Worm (Caenorhabditis elegans) whole organism, midembryonic: ENCODE data around the gene srbc-58.
"Not testable (repeated sequence)": the region's sequence is repeated elsewhere in the genome, so short reads cannot be mapped to it uniquely, and the experiment has no call there.

ENCODE experiments used
- T22C8.4 ChIP-seq: fragments of 200-800 bp; sonication (Bioruptor generic); IDR thresholded peaks from 2 replicates; pipeline ENCODE4 v1.3.6; 2022; ENCODE audit warnings: missing genetic modification characterization, missing compliant biosample characterization
- cog-1 ChIP-seq: sonication (generic microtip); optimal IDR thresholded peaks from 2 replicates; lab custom pipeline; 2016; ENCODE audit warnings: missing genetic modification characterization, missing compliant biosample characterization
- flt-1 ChIP-seq: fragments of 200-800 bp; sonication (Bioruptor generic); IDR thresholded peaks from 2 replicates; pipeline ENCODE4 v1.3.6; 2022; ENCODE audit warnings: missing genetic modification characterization, missing compliant biosample characterization
- klf-2 ChIP-seq: fragments of 200-800 bp; sonication (Bioruptor generic); conservative IDR thresholded peaks from 2 replicates; pipeline ENCODE4 v1.3.6; 2022; ENCODE audit warnings: missing genetic modification reagents, missing genetic modification characterization, missing compliant biosample characterization
- med-1 ChIP-seq: sonication (generic microtip); optimal IDR thresholded peaks from 2 replicates; lab custom pipeline; 2017; ENCODE audit warnings: missing genetic modification characterization, mild to moderate bottlenecking, missing compliant biosample characterization, antibody characterized with exemption, missing genetic modification reagents; ENCODE audit not compliant: insufficient read depth
- ref-1 ChIP-seq: fragments of 200-800 bp; sonication (Bioruptor generic); conservative IDR thresholded peaks from 2 replicates; pipeline ENCODE4 v1.3.6; 2022; ENCODE audit warnings: missing genetic modification reagents, missing genetic modification characterization, missing compliant biosample characterization
- tab-1 ChIP-seq: fragments of 200-800 bp; sonication (Bioruptor generic); IDR thresholded peaks from 2 replicates; pipeline ENCODE4 v1.3.6; 2022; ENCODE audit warnings: missing genetic modification characterization, missing compliant biosample characterization
- ztf-23 ChIP-seq: fragments of 200-800 bp; sonication (Bioruptor generic); IDR thresholded peaks from 2 replicates; pipeline ENCODE4 v1.3.6; 2022; ENCODE audit warnings: missing genetic modification reagents, missing genetic modification characterization, missing compliant biosample characterization
- ztf-29 ChIP-seq: fragments of 200-800 bp; sonication (Bioruptor generic); IDR thresholded peaks from 2 replicates; pipeline ENCODE4 v1.3.6; 2022; ENCODE audit warnings: missing genetic modification reagents, missing genetic modification characterization, missing compliant biosample characterization

srbc-58 gene

DNA sequence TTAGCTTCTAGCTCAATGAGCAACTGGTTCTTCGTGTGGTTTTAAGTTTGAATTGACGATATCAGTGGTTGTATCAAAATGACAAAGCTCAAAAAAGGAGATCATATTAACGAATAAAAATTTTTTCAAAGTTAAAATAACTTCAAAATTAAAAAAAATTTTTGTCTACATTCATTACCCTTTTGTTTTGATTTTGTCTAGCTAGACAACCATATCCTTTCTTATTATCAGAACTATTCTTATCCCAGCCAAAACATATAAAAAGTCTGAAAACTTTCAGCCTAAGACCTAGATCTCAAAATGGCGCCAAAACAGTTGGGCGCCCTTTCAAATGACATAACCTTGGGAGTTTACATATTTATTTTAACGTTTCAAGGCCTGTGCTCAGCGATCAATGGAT, 42.4 kb downstream of the srbc-58 start, which contains the start of gene R13D11.1:
Gene R13D11.1 (plus strand): TSS at position 301 of the 400 bp plus-strand sequence.
- TF ChIP-seq ref-1, result no peak
- no peak for TF ChIP-seq flt-1 (GFP tag; lab: Robert Waterston, UW)
- TF ChIP-seq ztf-29 (GFP tag; lab: Robert Waterston, UW), result no peak
- TF ChIP-seq T22C8.4 (GFP tag; lab: Robert Waterston, UW), result no peak
- no peak for TF ChIP-seq tab-1 (GFP tag; lab: Robert Waterston, UW)
- TF ChIP-seq med-1 (GFP tag; lab: Kevin White, UChicago), result no peak
- TF ChIP-seq ztf-23, result no peak
- no peak for TF ChIP-seq klf-2
- TF ChIP-seq cog-1 (tag; lab: Kevin White, UChicago), result no peak

ce11 chrV:820629-821028, 45.8 kb downstream of the srbc-58 start, which contains the start of gene srx-32:
srx-32 (minus strand) TSS chrV:820729.
- not testable (repeated sequence) for TF ChIP-seq ztf-23; klf-2; flt-1 (GFP tag; lab: Robert Waterston, UW)

DNA sequence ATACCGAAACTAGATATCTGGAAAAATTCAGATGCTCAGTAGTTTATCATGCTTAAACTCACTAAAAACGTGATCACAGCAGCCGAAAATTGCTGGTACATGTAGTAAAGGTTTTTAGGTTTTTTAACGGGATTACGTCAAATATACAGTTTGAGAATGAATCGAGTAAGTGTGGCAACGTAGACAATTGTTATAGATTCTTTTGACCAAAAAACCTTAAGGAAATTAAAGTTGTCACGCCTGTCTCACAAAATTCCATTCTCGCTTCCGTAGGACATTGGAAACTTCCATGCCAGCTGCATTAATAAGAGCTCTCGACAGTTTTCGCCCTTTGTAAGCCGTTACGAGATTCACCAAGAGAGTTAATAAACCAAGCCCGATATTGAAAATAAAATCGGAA, 48.1 kb downstream of the srbc-58 start, which contains the start of gene srx-31:
Gene srx-31 (minus strand): TSS at position 101 of the 400 bp plus-strand sequence.
- not testable (repeated sequence) for TF ChIP-seq flt-1 (GFP tag; lab: Robert Waterston, UW); med-1 (GFP tag; lab: Kevin White, UChicago); ztf-23

ce11 chrV:826097-826496, 51.3 kb downstream of the srbc-58 start, which contains the start of gene F41H8.2:
F41H8.2 (plus strand) TSS chrV:826397.
- TF ChIP-seq T22C8.4 (GFP tag; lab: Robert Waterston, UW) (no peak), ztf-23 (no peak), klf-2 (no peak), cog-1 (tag; lab: Kevin White, UChicago) (no peak), ref-1 (no peak), ztf-29 (GFP tag; lab: Robert Waterston, UW) (no peak)
